Fruit fly (Drosophila melanogaster) whole organism, embryonic: ENCODE measurements around the gene CG32298.

ENCODE experiments used
- Ada2b ChIP-seq: fragments of 200-800 bp; sonication (Bioruptor generic); IDR thresholded peaks from 2 replicates; pipeline ENCODE4 v1.3.6; 2022; ENCODE audit warnings: missing biosample characterization, missing genetic modification characterization
- CG10979 ChIP-seq: fragments of 200-800 bp; sonication (Bioruptor generic); optimal IDR thresholded peaks from 2 replicates; lab custom pipeline; 2018; ENCODE audit warnings: missing biosample characterization, mild to moderate bottlenecking, missing genetic modification characterization, moderate library complexity
- CG11085 ChIP-seq: fragments of 200-800 bp; sonication (Bioruptor generic); IDR thresholded peaks from 2 replicates; pipeline ENCODE4 v1.3.6; 2022; ENCODE audit warnings: missing biosample characterization, missing genetic modification characterization
- CG11504 ChIP-seq: fragments of 200-800 bp; sonication (Bioruptor generic); optimal IDR thresholded peaks from 3 replicates; lab custom pipeline; 2019; ENCODE audit warnings: missing biosample characterization, mild to moderate bottlenecking, missing genetic modification characterization, moderate library complexity
- CG13287 ChIP-seq: fragments of 200-800 bp; sonication (Bioruptor generic); IDR thresholded peaks from 2 replicates; pipeline ENCODE4 v1.3.6; 2022; ENCODE audit warnings: missing biosample characterization, missing genetic modification characterization; ENCODE audit not compliant: partially characterized antibody
- CG14050 ChIP-seq: fragments of 200-800 bp; sonication (Bioruptor generic); IDR thresholded peaks from 3 replicates; pipeline ENCODE4 v1.3.6; 2022; ENCODE audit warnings: missing biosample characterization, missing genetic modification characterization
- CG16813 ChIP-seq: fragments of 200-800 bp; sonication (Bioruptor generic); IDR thresholded peaks from 3 replicates; pipeline ENCODE4 v1.3.6; 2022; ENCODE audit warnings: missing biosample characterization, missing genetic modification characterization; ENCODE audit not compliant: partially characterized antibody
- CG2120 ChIP-seq: fragments of 200-800 bp; sonication (Bioruptor generic); optimal IDR thresholded peaks from 3 replicates; lab custom pipeline; 2016; ENCODE audit warnings: missing biosample characterization, missing genetic modification characterization
- CG2889 ChIP-seq: fragments of 200-800 bp; sonication (Bioruptor generic); IDR thresholded peaks from 3 replicates; pipeline ENCODE4 v1.3.6; 2022; ENCODE audit warnings: missing biosample characterization, missing genetic modification characterization
- CG4282 ChIP-seq: fragments of 200-800 bp; sonication (Bioruptor generic); optimal IDR thresholded peaks from 2 replicates; lab custom pipeline; 2016; ENCODE audit warnings: missing biosample characterization, missing genetic modification characterization
- CG4617 ChIP-seq: fragments of 200-800 bp; sonication (Bioruptor generic); optimal IDR thresholded peaks from 3 replicates; lab custom pipeline; 2016; ENCODE audit warnings: missing biosample characterization, missing genetic modification characterization, borderline replicate concordance
- CG6765 ChIP-seq: fragments of 200-800 bp; sonication (Bioruptor generic); optimal IDR thresholded peaks from 3 replicates; lab custom pipeline; 2017; ENCODE audit warnings: missing biosample characterization, mild to moderate bottlenecking, missing genetic modification characterization
- CG6791 ChIP-seq: fragments of 200-800 bp; sonication (Bioruptor generic); IDR thresholded peaks from 3 replicates; pipeline ENCODE4 v1.3.6; 2022; ENCODE audit warnings: missing biosample characterization, missing genetic modification characterization; ENCODE audit not compliant: partially characterized antibody
- CG7357 ChIP-seq: fragments of 200-800 bp; sonication (Bioruptor generic); IDR thresholded peaks from 3 replicates; pipeline ENCODE4 v1.3.6; 2022; ENCODE audit warnings: missing biosample characterization, missing genetic modification characterization
- CG7928 ChIP-seq: fragments of 200-800 bp; sonication (Bioruptor generic); optimal IDR thresholded peaks from 2 replicates; lab custom pipeline; 2017; ENCODE audit warnings: missing biosample characterization, mild to moderate bottlenecking, missing genetic modification characterization
- CG7987 ChIP-seq: fragments of 200-800 bp; sonication (Bioruptor generic); optimal IDR thresholded peaks from 2 replicates; lab custom pipeline; 2018; ENCODE audit warnings: missing biosample characterization, mild to moderate bottlenecking, missing genetic modification characterization, moderate library complexity
- CG8478 ChIP-seq: fragments of >200 bp; optimal IDR thresholded peaks from 2 replicates; lab custom pipeline; 2018
- CG9932 ChIP-seq: fragments of 200-800 bp; sonication (Bioruptor generic); IDR thresholded peaks from 2 replicates; pipeline ENCODE4 v1.3.6; 2022; ENCODE audit warnings: missing biosample characterization, missing genetic modification characterization
- CrebB ChIP-seq: fragments of 200-800 bp; sonication (Bioruptor generic); optimal IDR thresholded peaks from 3 replicates; lab custom pipeline; 2018; ENCODE audit warnings: missing biosample characterization, mild to moderate bottlenecking, missing genetic modification characterization
- Elba2 ChIP-seq: fragments of 200-800 bp; sonication (Bioruptor generic); optimal IDR thresholded peaks from 3 replicates; lab custom pipeline; 2016; ENCODE audit warnings: missing biosample characterization, missing genetic modification characterization
- Hr3 ChIP-seq: fragments of 200-800 bp; sonication (Bioruptor generic); optimal IDR thresholded peaks from 3 replicates; lab custom pipeline; 2016; ENCODE audit warnings: missing biosample characterization, missing genetic modification characterization
- Hsf ChIP-seq: fragments of 200-800 bp; sonication (Bioruptor generic); optimal IDR thresholded peaks from 3 replicates; lab custom pipeline; 2016; ENCODE audit warnings: missing biosample characterization, missing genetic modification characterization
- Lim3 ChIP-seq: fragments of 200-800 bp; sonication (Bioruptor generic); IDR thresholded peaks from 2 replicates; pipeline ENCODE4 v1.3.6; 2022; ENCODE audit warnings: missing biosample characterization, missing genetic modification characterization
- Max ChIP-seq: fragments of 200-800 bp; sonication (Bioruptor generic); optimal IDR thresholded peaks from 2 replicates; lab custom pipeline; 2016; ENCODE audit warnings: missing biosample characterization, mild to moderate bottlenecking, missing genetic modification characterization
- Med ChIP-seq: fragments of 200-800 bp; sonication (Bioruptor generic); peaks from one replicate; lab custom pipeline; 2016; ENCODE audit warnings: missing biosample characterization, missing genetic modification characterization, mild to moderate bottlenecking, inconsistent platforms, moderate library complexity
- Optix ChIP-seq: fragments of 200-800 bp; sonication (Bioruptor generic); IDR thresholded peaks from 3 replicates; pipeline ENCODE4 v1.3.6; 2022; ENCODE audit warnings: missing biosample characterization, missing genetic modification characterization
- Vsx1 ChIP-seq: fragments of 200-800 bp; sonication (Bioruptor generic); optimal IDR thresholded peaks from 2 replicates; lab custom pipeline; 2017; ENCODE audit warnings: missing biosample characterization, mild to moderate bottlenecking, missing genetic modification characterization, missing genetic modification reagents
- ase ChIP-seq: fragments of 200-800 bp; sonication (Bioruptor generic); IDR thresholded peaks from 3 replicates; pipeline ENCODE4 v1.3.6; 2022; ENCODE audit warnings: missing biosample characterization, missing genetic modification characterization
- ash1 ChIP-seq: fragments of 200-800 bp; sonication (Bioruptor generic); optimal IDR thresholded peaks from 2 replicates; lab custom pipeline; 2018; ENCODE audit warnings: missing biosample characterization, mild to moderate bottlenecking, missing genetic modification characterization
- bowl ChIP-seq: fragments of 200-800 bp; sonication (Bioruptor generic); IDR thresholded peaks from 2 replicates; pipeline ENCODE4 v1.3.6; 2022; ENCODE audit warnings: missing biosample characterization, missing genetic modification characterization
- cas ChIP-seq: fragments of 200-800 bp; sonication (Bioruptor generic); IDR thresholded peaks from 2 replicates; pipeline ENCODE4 v1.3.6; 2022; ENCODE audit warnings: missing biosample characterization, missing genetic modification characterization
- danr ChIP-seq: fragments of 200-800 bp; sonication (Bioruptor generic); IDR thresholded peaks from 2 replicates; pipeline ENCODE4 v1.3.6; 2022; ENCODE audit warnings: missing biosample characterization, missing genetic modification characterization
- disco-r ChIP-seq: fragments of 200-800 bp; sonication (Bioruptor generic); optimal IDR thresholded peaks from 2 replicates; lab custom pipeline; 2016; ENCODE audit warnings: missing biosample characterization, missing genetic modification characterization
- dm ChIP-seq: fragments of 200-800 bp; sonication (Bioruptor generic); optimal IDR thresholded peaks from 3 replicates; lab custom pipeline; 2016; ENCODE audit warnings: missing biosample characterization, missing genetic modification characterization
- dmrt11E ChIP-seq: fragments of 200-800 bp; sonication (Bioruptor generic); optimal IDR thresholded peaks from 3 replicates; lab custom pipeline; 2018; ENCODE audit warnings: missing biosample characterization, mild to moderate bottlenecking, missing genetic modification characterization, moderate library complexity
- fd102C ChIP-seq: fragments of 200-800 bp; sonication (Bioruptor generic); optimal IDR thresholded peaks from 2 replicates; lab custom pipeline; 2018; ENCODE audit warnings: missing biosample characterization, mild to moderate bottlenecking, missing genetic modification characterization, moderate library complexity
- fru ChIP-seq: fragments of >200 bp; optimal IDR thresholded peaks from 2 replicates; lab custom pipeline; 2017
- gsb-n ChIP-seq: fragments of 200-800 bp; sonication (Bioruptor generic); optimal IDR thresholded peaks from 3 replicates; lab custom pipeline; 2018; ENCODE audit warnings: missing biosample characterization, mild to moderate bottlenecking, missing genetic modification characterization
- gt ChIP-seq: fragments of 200-800 bp; sonication (Bioruptor generic); IDR thresholded peaks from 2 replicates; pipeline ENCODE4 v1.3.6; 2022; ENCODE audit warnings: missing biosample characterization, missing genetic modification characterization
- h ChIP-seq: fragments of >200 bp; optimal IDR thresholded peaks from 2 replicates; lab custom pipeline; 2017
- hb ChIP-seq: fragments of 200-800 bp; sonication (Bioruptor generic); IDR thresholded peaks from 3 replicates; pipeline ENCODE4 v1.3.6; 2022; ENCODE audit warnings: missing biosample characterization, missing genetic modification characterization; ENCODE audit not compliant: partially characterized antibody
- inv ChIP-seq: fragments of 200-800 bp; sonication (Bioruptor generic); IDR thresholded peaks from 2 replicates; pipeline ENCODE4 v1.3.6; 2022; ENCODE audit warnings: missing biosample characterization, missing genetic modification characterization; ENCODE audit not compliant: partially characterized antibody
- jumu ChIP-seq: fragments of 200-800 bp; sonication (Bioruptor generic); optimal IDR thresholded peaks from 3 replicates; lab custom pipeline; 2016; ENCODE audit warnings: missing biosample characterization, missing genetic modification characterization
- ken ChIP-seq: fragments of 200-800 bp; sonication (Bioruptor generic); IDR thresholded peaks from 3 replicates; pipeline ENCODE4 v1.3.6; 2022; ENCODE audit warnings: missing biosample characterization, missing genetic modification characterization
- luna ChIP-seq: fragments of 200-800 bp; sonication (Bioruptor generic); optimal IDR thresholded peaks from 2 replicates; lab custom pipeline; 2016; ENCODE audit warnings: missing biosample characterization, missing genetic modification characterization
- mld ChIP-seq: fragments of 200-800 bp; sonication (Bioruptor generic); IDR thresholded peaks from 3 replicates; pipeline ENCODE4 v1.3.6; 2022; ENCODE audit warnings: missing biosample characterization, missing genetic modification characterization; ENCODE audit not compliant: partially characterized antibody
- oc ChIP-seq: fragments of 200-800 bp; sonication (Bioruptor generic); optimal IDR thresholded peaks from 2 replicates; lab custom pipeline; 2018; ENCODE audit warnings: missing biosample characterization, mild to moderate bottlenecking, missing genetic modification characterization, moderate library complexity
- ranshi ChIP-seq: fragments of 200-800 bp; sonication (Bioruptor generic); IDR thresholded peaks from 2 replicates; pipeline ENCODE4 v1.3.6; 2022; ENCODE audit warnings: missing biosample characterization, missing genetic modification characterization
- sens-2 ChIP-seq: fragments of 200-800 bp; sonication (Bioruptor generic); IDR thresholded peaks from 2 replicates; pipeline ENCODE4 v1.3.6; 2022; ENCODE audit warnings: missing biosample characterization, missing genetic modification characterization
- ssp ChIP-seq: fragments of 200-800 bp; sonication (Bioruptor generic); IDR thresholded peaks from 2 replicates; pipeline ENCODE4 v1.3.6; 2022; ENCODE audit warnings: missing biosample characterization, missing genetic modification characterization
- unc-4 ChIP-seq: fragments of 200-800 bp; sonication (Bioruptor generic); IDR thresholded peaks from 2 replicates; pipeline ENCODE4 v1.3.6; 2022; ENCODE audit warnings: missing biosample characterization, missing genetic modification characterization; ENCODE audit not compliant: partially characterized antibody
- yki ChIP-seq: fragments of >200 bp; optimal IDR thresholded peaks from 3 replicates; lab custom pipeline; 2018

The CG32298 gene

dm6 chr3L:2417399-2418040 lies 26.7 kb upstream of the CG32298 start (continued):
- TF ChIP-seq CG6791 (GFP tag; lab: Robert Waterston, UW), result no peak
- peak; percentile 47 for TF ChIP-seq dmrt11E (tag; lab: Kevin White, UChicago)
- TF ChIP-seq mld (GFP tag; lab: Robert Waterston, UW), result no peak
- no peak for TF ChIP-seq unc-4
- no peak for TF ChIP-seq h
- TF ChIP-seq Max (GFP tag; lab: Kevin White, UChicago), result peak; percentile 28
- peak; percentile 81 for TF ChIP-seq CG10979 (tag; lab: Kevin White, UChicago)
- TF ChIP-seq ase (GFP tag; lab: Robert Waterston, UW), result no peak; the same call in 2 of the 3 replicates
- no peak for TF ChIP-seq disco-r (GFP tag; lab: Kevin White, UChicago)
- TF ChIP-seq CG8478 (lab: Kevin White, UChicago), result no peak
- TF ChIP-seq CG6765 (GFP tag; lab: Kevin White, UChicago), result peak; percentile 68
- peak; percentile 51 for TF ChIP-seq Med (GFP tag; lab: Kevin White, UChicago)
- TF ChIP-seq CG13287 (GFP tag; lab: Robert Waterston, UW), result no peak; the same call in 1 of the 2 replicates
- no peak for TF ChIP-seq CG9932 (GFP tag; lab: Robert Waterston, UW)
- no peak for TF ChIP-seq luna (GFP tag; lab: Kevin White, UChicago)
- TF ChIP-seq CG4617, result peak; percentile 3
- peak; percentile 33; the same call in 1 of the 2 replicates for TF ChIP-seq ssp (GFP tag; lab: Robert Waterston, UW)
- no peak for TF ChIP-seq CG14050 (GFP tag; lab: Robert Waterston, UW)
- TF ChIP-seq CG7357 (GFP tag; lab: Robert Waterston, UW), result peak; percentile 45; the same call in 1 of the 3 replicates
- TF ChIP-seq bowl (GFP tag; lab: Robert Waterston, UW), result no peak
- no peak for TF ChIP-seq fd102C (GFP tag; lab: Kevin White, UChicago)
- no peak for TF ChIP-seq gt (GFP tag; lab: Robert Waterston, UW)
- no peak for TF ChIP-seq Lim3
- TF ChIP-seq ranshi (GFP tag; lab: Robert Waterston, UW), result peak; percentile 33; the same call in 1 of the 2 replicates
- no peak for TF ChIP-seq cas
- TF ChIP-seq sens-2 (GFP tag; lab: Robert Waterston, UW), result no peak
- peak; percentile 50 for TF ChIP-seq Vsx1 (GFP tag; lab: Kevin White, UChicago)
- TF ChIP-seq CG7928 (GFP tag; lab: Kevin White, UChicago), result no peak
- TF ChIP-seq danr (GFP tag; lab: Robert Waterston, UW), result no peak
- no peak for TF ChIP-seq CG11085 (GFP tag; lab: Robert Waterston, UW)
- no peak for TF ChIP-seq inv (GFP tag; lab: Robert Waterston, UW)
- no peak for TF ChIP-seq fru (lab: Kevin White, UChicago)
- TF ChIP-seq CG2889 (GFP tag; lab: Robert Waterston, UW), result no peak
- TF ChIP-seq jumu, result no peak
- TF ChIP-seq oc (tag; lab: Kevin White, UChicago), result no peak
- TF ChIP-seq CG11504, result peak; percentile 87
- peak; percentile 24 for TF ChIP-seq gsb-n (tag; lab: Kevin White, UChicago)
- TF ChIP-seq dm, result no peak
- peak; percentile 6 for TF ChIP-seq Elba2 (GFP tag; lab: Kevin White, UChicago)
- peak; percentile 32 for TF ChIP-seq CrebB (tag; lab: Kevin White, UChicago)
- TF ChIP-seq Hsf, result peak; percentile 17
- no peak for TF ChIP-seq hb
- TF ChIP-seq ash1 (GFP tag; lab: Kevin White, UChicago), result no peak
- TF ChIP-seq Hr3 (GFP tag; lab: Kevin White, UChicago), result peak; percentile 75
- no peak for TF ChIP-seq yki
- no peak for TF ChIP-seq CG16813 (GFP tag; lab: Robert Waterston, UW)
- TF ChIP-seq CG4282 (GFP tag; lab: Kevin White, UChicago), result no peak
- 0 out of 2 replicates have a peak, but pooled peaks have one; percentile 4 for TF ChIP-seq Ada2b (GFP tag; lab: Robert Waterston, UW)
- TF ChIP-seq CG7987, result peak; percentile 15
- TF ChIP-seq Optix, result no peak
- 0 out of 3 replicates have a peak, but pooled peaks have one; percentile 16 for TF ChIP-seq ken (GFP tag; lab: Robert Waterston, UW)
- peak; percentile 27 for TF ChIP-seq CG2120 (GFP tag; lab: Kevin White, UChicago)
